Fruit fly (Drosophila melanogaster) whole organism, embryonic: ENCODE results near the gene Gad1.

Source experiments
- ATbp ChIP-seq: fragments of 200-800 bp; sonication (Bioruptor generic); optimal IDR thresholded peaks from 2 replicates; lab custom pipeline; 2017; ENCODE audit warnings: missing biosample characterization, mild to moderate bottlenecking, missing genetic modification characterization, missing genetic modification reagents
- Atf6 ChIP-seq: fragments of 200-800 bp; sonication (Bioruptor generic); IDR thresholded peaks from 2 replicates; pipeline ENCODE4 v1.3.6; 2022; ENCODE audit warnings: missing biosample characterization, missing genetic modification characterization
- B-H2 ChIP-seq: fragments of 200-800 bp; sonication (Bioruptor generic); optimal IDR thresholded peaks from 2 replicates; lab custom pipeline; 2018; ENCODE audit warnings: missing biosample characterization, mild to moderate bottlenecking, missing genetic modification characterization
- BEAF-32 ChIP-seq: fragments of 200-800 bp; sonication (Bioruptor generic); optimal IDR thresholded peaks from 3 replicates; lab custom pipeline; 2017; ENCODE audit warnings: missing biosample characterization, missing genetic modification characterization, mild to moderate bottlenecking, moderate library complexity, missing genetic modification reagents
- CG10147 ChIP-seq: fragments of 200-800 bp; sonication (Bioruptor generic); optimal IDR thresholded peaks from 2 replicates; lab custom pipeline; 2019; ENCODE audit warnings: missing biosample characterization, mild to moderate bottlenecking, missing genetic modification characterization, moderate library complexity
- CG10274 ChIP-seq: fragments of 200-800 bp; sonication (Bioruptor generic); optimal IDR thresholded peaks from 3 replicates; lab custom pipeline; 2017; ENCODE audit warnings: missing biosample characterization, mild to moderate bottlenecking, missing genetic modification characterization
- CG10431 ChIP-seq: fragments of 200-800 bp; sonication (Bioruptor generic); optimal IDR thresholded peaks from 3 replicates; lab custom pipeline; 2018; ENCODE audit warnings: missing biosample characterization, mild to moderate bottlenecking, missing genetic modification characterization
- CG10462 ChIP-seq: fragments of 200-800 bp; sonication (Bioruptor generic); optimal IDR thresholded peaks from 2 replicates; lab custom pipeline; 2016; ENCODE audit warnings: missing biosample characterization, missing genetic modification characterization
- CG11093 ChIP-seq: fragments of 200-800 bp; sonication (Bioruptor generic); IDR thresholded peaks from 3 replicates; pipeline ENCODE4 v1.3.6; 2022; ENCODE audit warnings: missing biosample characterization, missing genetic modification characterization
- CG11504 ChIP-seq: fragments of 200-800 bp; sonication (Bioruptor generic); optimal IDR thresholded peaks from 3 replicates; lab custom pipeline; 2019; ENCODE audit warnings: missing biosample characterization, mild to moderate bottlenecking, missing genetic modification characterization, moderate library complexity
- CG12104 ChIP-seq: fragments of 200-800 bp; sonication (Bioruptor generic); optimal IDR thresholded peaks from 3 replicates; lab custom pipeline; 2016; ENCODE audit warnings: missing biosample characterization, missing genetic modification characterization
- CG12155 ChIP-seq: fragments of 200-800 bp; sonication (Bioruptor generic); optimal IDR thresholded peaks from 3 replicates; lab custom pipeline; 2016; ENCODE audit warnings: missing biosample characterization, missing genetic modification characterization
- CG13287 ChIP-seq: fragments of 200-800 bp; sonication (Bioruptor generic); IDR thresholded peaks from 2 replicates; pipeline ENCODE4 v1.3.6; 2022; ENCODE audit warnings: missing biosample characterization, missing genetic modification characterization; ENCODE audit not compliant: partially characterized antibody
- CG14667 ChIP-seq: fragments of 200-800 bp; sonication (Bioruptor generic); IDR thresholded peaks from 2 replicates; pipeline ENCODE4 v1.3.6; 2022; ENCODE audit warnings: missing biosample characterization, missing genetic modification characterization
- CG16779 ChIP-seq: fragments of 200-800 bp; sonication (Bioruptor generic); IDR thresholded peaks from 2 replicates; pipeline ENCODE4 v1.3.6; 2022; ENCODE audit warnings: missing biosample characterization, missing genetic modification characterization
- CG16815 ChIP-seq: fragments of 200-800 bp; sonication (Bioruptor generic); optimal IDR thresholded peaks from 3 replicates; lab custom pipeline; 2017; ENCODE audit warnings: missing biosample characterization, mild to moderate bottlenecking, missing genetic modification characterization
- CG18011 ChIP-seq: fragments of 200-800 bp; sonication (Bioruptor generic); optimal IDR thresholded peaks from 2 replicates; lab custom pipeline; 2017; ENCODE audit warnings: missing biosample characterization, missing genetic modification characterization, mild to moderate bottlenecking, moderate library complexity, missing genotype
- CG1832 ChIP-seq: fragments of 200-800 bp; sonication (Bioruptor generic); optimal IDR thresholded peaks from 2 replicates; lab custom pipeline; 2017; ENCODE audit warnings: missing biosample characterization, mild to moderate bottlenecking, missing genetic modification characterization, inconsistent platforms
- CG31388 ChIP-seq: fragments of 200-800 bp; sonication (Bioruptor generic); optimal IDR thresholded peaks from 2 replicates; lab custom pipeline; 2016; ENCODE audit warnings: missing biosample characterization, missing genetic modification characterization
- CG32772 ChIP-seq: fragments of 200-800 bp; sonication (Bioruptor generic); IDR thresholded peaks from 2 replicates; pipeline ENCODE4 v1.3.6; 2022; ENCODE audit warnings: missing biosample characterization, missing genetic modification characterization
- CG34422 ChIP-seq: fragments of 200-800 bp; sonication (Bioruptor generic); IDR thresholded peaks from 3 replicates; pipeline ENCODE4 v1.3.6; 2022; ENCODE audit warnings: missing biosample characterization, missing genetic modification characterization
- CG43689 ChIP-seq: fragments of 200-800 bp; sonication (Bioruptor generic); IDR thresholded peaks from 2 replicates; pipeline ENCODE4 v1.3.6; 2022; ENCODE audit warnings: missing biosample characterization, missing genetic modification characterization
- CG6654 ChIP-seq: fragments of 200-800 bp; sonication (Bioruptor generic); optimal IDR thresholded peaks from 2 replicates; lab custom pipeline; 2017; ENCODE audit warnings: missing biosample characterization, mild to moderate bottlenecking, missing genetic modification characterization
- CG6689 ChIP-seq: fragments of 200-800 bp; sonication (Bioruptor generic); IDR thresholded peaks from 2 replicates; pipeline ENCODE4 v1.3.6; 2022; ENCODE audit warnings: missing biosample characterization, missing genetic modification characterization
- CG7745 ChIP-seq: fragments of 200-800 bp; sonication (Bioruptor generic); optimal IDR thresholded peaks from 2 replicates; lab custom pipeline; 2018; ENCODE audit warnings: missing biosample characterization, mild to moderate bottlenecking, missing genetic modification characterization, moderate library complexity
- CG7839 ChIP-seq: fragments of 200-800 bp; sonication (Bioruptor generic); optimal IDR thresholded peaks from 3 replicates; lab custom pipeline; 2018; ENCODE audit warnings: missing biosample characterization, mild to moderate bottlenecking, missing genetic modification characterization, moderate library complexity
- CHES-1-like ChIP-seq: fragments of 200-800 bp; sonication (Bioruptor generic); optimal IDR thresholded peaks from 2 replicates; lab custom pipeline; 2016; ENCODE audit warnings: missing biosample characterization, missing genetic modification characterization
- Dip2 ChIP-seq: fragments of 200-800 bp; sonication (Bioruptor generic); IDR thresholded peaks from 2 replicates; pipeline ENCODE4 v1.3.6; 2022; ENCODE audit warnings: missing biosample characterization, missing genetic modification characterization
- HmgZ ChIP-seq: fragments of 200-800 bp; sonication (Bioruptor generic); optimal IDR thresholded peaks from 2 replicates; lab custom pipeline; 2018; ENCODE audit warnings: missing biosample characterization, mild to moderate bottlenecking, missing genetic modification characterization
- Myb ChIP-seq: fragments of 200-800 bp; sonication (Bioruptor generic); optimal IDR thresholded peaks from 2 replicates; lab custom pipeline; 2016; ENCODE audit warnings: missing biosample characterization, missing genetic modification characterization
- NK7.1 ChIP-seq: fragments of 200-800 bp; sonication (Bioruptor generic); optimal IDR thresholded peaks from 3 replicates; lab custom pipeline; 2016; ENCODE audit warnings: missing biosample characterization, missing genetic modification characterization
- Opbp ChIP-seq: fragments of 200-800 bp; sonication (Bioruptor generic); IDR thresholded peaks from 3 replicates; pipeline ENCODE4 v1.3.6; 2022; ENCODE audit warnings: missing biosample characterization, missing genetic modification characterization; ENCODE audit not compliant: partially characterized antibody
- bsh ChIP-seq, 2 experiments: fragments of 200-800 bp; sonication (Bioruptor generic); optimal IDR thresholded peaks; 2 replicates each; lab custom pipeline; 2017 to 2018; ENCODE audit warnings: mild to moderate bottlenecking in 2 of 2, missing biosample characterization in 2 of 2, missing genetic modification characterization in 2 of 2, moderate library complexity in 1 of 2
- caup ChIP-seq: fragments of 200-800 bp; sonication (Bioruptor generic); optimal IDR thresholded peaks from 3 replicates; lab custom pipeline; 2017; ENCODE audit warnings: missing biosample characterization, mild to moderate bottlenecking, missing genetic modification characterization, moderate library complexity; ENCODE audit not compliant: severe bottlenecking
- chif ChIP-seq, 2 experiments: fragments of 200-800 bp; sonication (Bioruptor generic); optimal IDR thresholded peaks; 3 replicates each; lab custom pipeline; 2016; ENCODE audit warnings: missing biosample characterization in 2 of 2, missing genetic modification characterization in 2 of 2
- chm ChIP-seq: fragments of 200-800 bp; sonication (Bioruptor generic); IDR thresholded peaks from 2 replicates; pipeline ENCODE4 v1.3.6; 2022; ENCODE audit warnings: missing biosample characterization, missing genetic modification characterization
- ftz-f1 ChIP-seq: fragments of 200-800 bp; sonication (Bioruptor generic); optimal IDR thresholded peaks from 2 replicates; lab custom pipeline; 2016; ENCODE audit warnings: missing biosample characterization, missing genetic modification characterization
- gfzf ChIP-seq: fragments of 200-800 bp; sonication (Bioruptor generic); optimal IDR thresholded peaks from 2 replicates; lab custom pipeline; 2016; ENCODE audit warnings: missing biosample characterization, mild to moderate bottlenecking, missing genetic modification characterization, moderate library complexity
- lmd ChIP-seq: fragments of 200-800 bp; sonication (Bioruptor generic); IDR thresholded peaks from 2 replicates; pipeline ENCODE4 v1.3.6; 2022; ENCODE audit warnings: missing biosample characterization, missing genetic modification characterization
- mam ChIP-seq: fragments of 200-800 bp; sonication (Bioruptor generic); optimal IDR thresholded peaks from 3 replicates; lab custom pipeline; 2016; ENCODE audit warnings: missing biosample characterization, missing genetic modification characterization
- sima ChIP-seq: fragments of 200-800 bp; sonication (Bioruptor generic); optimal IDR thresholded peaks from 2 replicates; lab custom pipeline; 2016; ENCODE audit warnings: missing biosample characterization, missing genetic modification characterization
- slbo ChIP-seq: fragments of 200-800 bp; sonication (Bioruptor generic); IDR thresholded peaks from 2 replicates; pipeline ENCODE4 v1.3.6; 2022; ENCODE audit warnings: missing biosample characterization, missing genetic modification characterization
- stc ChIP-seq: fragments of 200-800 bp; sonication (Bioruptor generic); IDR thresholded peaks from 2 replicates; pipeline ENCODE4 v1.3.6; 2022; ENCODE audit warnings: missing biosample characterization, missing genetic modification characterization
- stwl ChIP-seq: fragments of 200-800 bp; sonication (Bioruptor generic); optimal IDR thresholded peaks from 3 replicates; lab custom pipeline; 2018; ENCODE audit warnings: missing biosample characterization, mild to moderate bottlenecking, missing genetic modification characterization, moderate library complexity
- tll ChIP-seq, 2 experiments: fragments of 200-800 bp in 1 of 2; fragments of >200 bp in 1 of 2; sonication (Bioruptor generic) in 1 of 2; optimal IDR thresholded peaks; 2 replicates each; lab custom pipeline; 2017 to 2019; ENCODE audit warnings: missing biosample characterization in 2 of 2, missing genetic modification characterization in 2 of 2, mild to moderate bottlenecking in 1 of 2, moderate library complexity in 1 of 2
- trem ChIP-seq: fragments of 200-800 bp; optimal IDR thresholded peaks from 3 replicates; lab custom pipeline; 2019; ENCODE audit warnings: missing biosample characterization, mild to moderate bottlenecking, missing genetic modification characterization, moderate library complexity
- unpg ChIP-seq: fragments of 200-800 bp; sonication (Bioruptor generic); optimal IDR thresholded peaks from 3 replicates; lab custom pipeline; 2018; ENCODE audit warnings: missing biosample characterization, mild to moderate bottlenecking, missing genetic modification characterization, moderate library complexity
- zen2 ChIP-seq: fragments of 200-800 bp; sonication (Bioruptor generic); IDR thresholded peaks from 3 replicates; pipeline ENCODE4 v1.3.6; 2022; ENCODE audit warnings: missing biosample characterization, missing genetic modification characterization; ENCODE audit not compliant: partially characterized antibody
- zfh1 ChIP-seq: fragments of 200-800 bp; sonication (Bioruptor generic); IDR thresholded peaks from 3 replicates; pipeline ENCODE4 v1.3.6; 2022; ENCODE audit warnings: missing biosample characterization, missing genetic modification characterization

The Gad1 gene

DNA sequence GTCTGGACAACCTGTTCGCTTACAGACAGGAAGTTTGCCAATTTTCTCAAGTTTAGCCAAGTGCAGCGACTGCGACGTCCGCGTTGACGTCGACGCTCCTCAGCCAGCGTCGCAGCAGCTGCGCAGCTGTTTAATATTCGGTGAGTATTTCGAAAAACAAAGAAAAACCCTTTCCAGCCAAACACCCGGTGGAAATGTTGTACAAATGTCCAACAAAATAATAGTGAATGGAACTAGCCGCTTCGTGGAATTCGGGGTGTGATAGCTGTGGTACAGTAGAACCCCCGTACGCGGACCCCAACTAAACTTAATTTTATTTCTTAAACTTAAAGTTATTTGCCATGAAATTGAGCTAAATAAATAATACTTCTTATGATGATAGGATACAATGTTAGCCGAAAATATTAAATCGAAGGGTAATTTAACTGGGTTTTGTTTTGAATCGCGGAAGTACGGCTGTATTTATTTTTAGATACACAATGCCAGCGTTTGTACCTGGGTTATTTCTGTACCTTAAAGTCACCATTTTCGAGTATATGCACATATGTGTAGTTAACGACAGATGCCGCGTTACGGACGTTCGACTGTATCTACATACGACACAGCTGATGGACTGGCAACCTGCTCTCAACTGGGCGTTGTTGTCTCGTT, 20.4 kb upstream of the Gad1 start (continued):
- no peak for TF ChIP-seq stwl
- TF ChIP-seq CG34422 (GFP tag; lab: Robert Waterston, UW): no peak
- TF ChIP-seq CG18011 (GFP tag; lab: Kevin White, UChicago): peak; percentile 44
- no peak for TF ChIP-seq B-H2 (GFP tag; lab: Kevin White, UChicago)
- peak; percentile 69 for TF ChIP-seq CG10274
- TF ChIP-seq chif (GFP tag; optimal IDR thresholded peaks at IDR 0.05; lab: Kevin White, UChicago): peak; percentile 61 to 68
- TF ChIP-seq bsh (GFP tag; optimal IDR thresholded peaks at IDR 0.05; lab: Kevin White, UChicago): peak; percentile 21 to 73
- peak; percentile 50 for TF ChIP-seq CG10431 (GFP tag; lab: Kevin White, UChicago)
- TF ChIP-seq CG13287: no peak
- no peak for TF ChIP-seq Dip2 (GFP tag; lab: Robert Waterston, UW)
- peak; percentile 38 for TF ChIP-seq CHES-1-like (GFP tag; lab: Kevin White, UChicago)
- peak; percentile 68 for TF ChIP-seq ATbp (GFP tag; lab: Kevin White, UChicago)
- peak; percentile 71 for TF ChIP-seq mam
- TF ChIP-seq HmgZ (tag; lab: Kevin White, UChicago): peak; percentile 58
- TF ChIP-seq caup (GFP tag; lab: Kevin White, UChicago): peak; percentile 64
- TF ChIP-seq BEAF-32 (GFP tag; lab: Kevin White, UChicago): no peak
- TF ChIP-seq Opbp: no peak
- peak; percentile 68; the same call in 1 of the 3 replicates for TF ChIP-seq CG11093 (GFP tag; lab: Robert Waterston, UW)
- TF ChIP-seq lmd (GFP tag; lab: Robert Waterston, UW): peak; percentile 74
- TF ChIP-seq CG16815: peak; percentile 71
- TF ChIP-seq CG1832 (GFP tag; lab: Kevin White, UChicago): no peak
- peak; percentile 66 for TF ChIP-seq CG10147 (GFP tag; lab: Kevin White, UChicago)
- TF ChIP-seq CG31388 (GFP tag; lab: Kevin White, UChicago): peak; percentile 3
- TF ChIP-seq gfzf (GFP tag; lab: Kevin White, UChicago): no peak
- peak; percentile 82 for TF ChIP-seq CG12104 (GFP tag; lab: Kevin White, UChicago)
- TF ChIP-seq CG7745 (tag; lab: Kevin White, UChicago): no peak
- TF ChIP-seq CG43689 (GFP tag; lab: Robert Waterston, UW): no peak
- peak; percentile 55; the same call in 1 of the 2 replicates for TF ChIP-seq CG32772 (GFP tag; lab: Robert Waterston, UW)
- TF ChIP-seq NK7.1: peak; percentile 70
- TF ChIP-seq unpg (GFP tag; lab: Kevin White, UChicago): peak; percentile 69
- TF ChIP-seq sima: no peak
- peak; percentile 67 for TF ChIP-seq Atf6 (GFP tag; lab: Robert Waterston, UW)
- TF ChIP-seq CG10462 (GFP tag; lab: Kevin White, UChicago): peak; percentile 31
- TF ChIP-seq CG7839 (tag; lab: Kevin White, UChicago): peak; percentile 85
- peak; percentile 38; the same call in 1 of the 2 replicates for TF ChIP-seq CG14667 (GFP tag; lab: Robert Waterston, UW)
- TF ChIP-seq trem (tag; lab: Kevin White, UChicago): peak; percentile 62
- peak; percentile 60; the same call in 2 of the 3 replicates for TF ChIP-seq zfh1
- peak; percentile 57; the same call in 1 of the 2 replicates for TF ChIP-seq CG6689 (GFP tag; lab: Robert Waterston, UW)
- peak; percentile 65 for TF ChIP-seq slbo (GFP tag; lab: Robert Waterston, UW)
- no peak for TF ChIP-seq ftz-f1 (GFP tag; lab: Kevin White, UChicago)
- no peak for TF ChIP-seq stc (GFP tag; lab: Robert Waterston, UW)
- TF ChIP-seq tll (GFP tag; optimal IDR thresholded peaks at IDR 0.05; lab: Kevin White, UChicago): peak in 1 of 2 experiments; percentile 54
- TF ChIP-seq CG16779 (GFP tag; lab: Robert Waterston, UW): no peak
- peak; percentile 85 for TF ChIP-seq CG11504 (tag; lab: Kevin White, UChicago)
- TF ChIP-seq CG12155: peak; percentile 64
- TF ChIP-seq chm (GFP tag; lab: Robert Waterston, UW): no peak
- peak; percentile 7 for TF ChIP-seq Myb (GFP tag; lab: Kevin White, UChicago)
- peak; percentile 61 for TF ChIP-seq CG6654
- TF ChIP-seq zen2 (GFP tag; lab: Robert Waterston, UW): no peak
